Worm (Caenorhabditis elegans) whole organism, early embryonic: ENCODE data around the gene dnc-3.

Experiments
- F13C5.2 ChIP-seq: sonication (generic microtip); optimal IDR thresholded peaks from 2 replicates; lab custom pipeline; 2017; ENCODE audit warnings: mild to moderate bottlenecking, missing genetic modification characterization, inconsistent platforms, missing compliant biosample characterization
- aly-1 ChIP-seq: sonication (generic microtip); optimal IDR thresholded peaks from 2 replicates; lab custom pipeline; 2016; ENCODE audit warnings: missing genetic modification characterization, missing compliant biosample characterization
- ama-1 ChIP-seq: fragments of 150-350 bp; optimal IDR thresholded peaks from 2 replicates; lab custom pipeline; 2014
- ets-7 ChIP-seq: sonication (generic microtip); optimal IDR thresholded peaks from 2 replicates; lab custom pipeline; 2016; ENCODE audit warnings: missing genotype, missing genetic modification characterization, missing compliant biosample characterization
- flt-1 ChIP-seq: fragments of 200-800 bp; sonication (Bioruptor generic); IDR thresholded peaks from 2 replicates; pipeline ENCODE4 v1.3.6; 2022; ENCODE audit warnings: missing genetic modification characterization, missing compliant biosample characterization
- hmg-4 ChIP-seq: fragments of 200-800 bp; sonication (Bioruptor generic); optimal IDR thresholded peaks from 2 replicates; lab custom pipeline; 2018; ENCODE audit warnings: mild to moderate bottlenecking, missing genetic modification characterization, missing compliant biosample characterization
- pes-1 ChIP-seq: fragments of 200-800 bp; sonication (Bioruptor generic); IDR thresholded peaks from 2 replicates; pipeline ENCODE4 v1.3.6; 2022; ENCODE audit warnings: missing genetic modification reagents, missing genetic modification characterization, missing compliant biosample characterization
- sea-1 ChIP-seq: fragments of 200-800 bp; sonication (Bioruptor generic); conservative IDR thresholded peaks from 2 replicates; pipeline ENCODE4 v1.3.6; 2022; ENCODE audit warnings: missing genetic modification characterization, missing compliant biosample characterization
- tra-4 ChIP-seq: sonication (generic microtip); optimal IDR thresholded peaks from 2 replicates; lab custom pipeline; 2017; ENCODE audit warnings: missing genetic modification characterization, missing compliant biosample characterization

ce11 chrII:3573255-3573654, 19.7 kb downstream of the dnc-3 start, which contains the start of gene clec-130:
- no peak for TF ChIP-seq ama-1 (lab: Kevin White, UChicago)
- no peak for TF ChIP-seq flt-1 (GFP tag; lab: Robert Waterston, UW)
- no peak for TF ChIP-seq hmg-4 (GFP tag; lab: Kevin White, UChicago)
- no peak for TF ChIP-seq ets-7 (tag; lab: Kevin White, UChicago)
- no peak for TF ChIP-seq F13C5.2 (tag; lab: Kevin White, UChicago)
- no peak for TF ChIP-seq pes-1 (GFP tag; lab: Robert Waterston, UW)
- no peak for TF ChIP-seq aly-1
- TF ChIP-seq sea-1 (GFP tag; lab: Robert Waterston, UW), result no peak
- TF ChIP-seq tra-4 (tag; lab: Kevin White, UChicago), result no peak
